Worm (Caenorhabditis elegans) whole organism, young adult: Measurements from ENCODE around the gene fbxb-24.

Experiments used
- ama-1 ChIP-seq, 3 experiments: fragments of 150-350 bp in 1 of 3; sonication (generic microtip) in 2 of 3; optimal IDR thresholded peaks; 2 replicates each; lab custom pipeline; 2014 to 2018; ENCODE audit warnings: missing biosample characterization in 2 of 3, missing genetic modification characterization in 2 of 3, missing genetic modification reagents in 2 of 3
- die-1 ChIP-seq: sonication (generic microtip); optimal IDR thresholded peaks from 2 replicates; lab custom pipeline; 2016; ENCODE audit warnings: missing genotype, mild to moderate bottlenecking, missing genetic modification characterization, missing compliant biosample characterization
- nfya-1 ChIP-seq: sonication (generic microtip); optimal IDR thresholded peaks from 2 replicates; lab custom pipeline; 2017; ENCODE audit warnings: antibody characterized with exemption, missing compliant biosample characterization, missing genetic modification characterization, borderline replicate concordance; ENCODE audit not compliant: insufficient read depth
- nfya-2 ChIP-seq: fragments of 200-800 bp; sonication (Bioruptor generic); IDR thresholded peaks from 2 replicates; pipeline ENCODE4 v1.3.6; 2022; ENCODE audit warnings: missing genetic modification reagents, missing genetic modification characterization, missing compliant biosample characterization

ce11 chrIII:11861123-11861522 is 47.6 kb upstream of the fbxb-24 start:
- TF ChIP-seq nfya-2 (GFP tag; lab: Robert Waterston, UW) (no peak), die-1 (tag; lab: Kevin White, UChicago) (no peak), ama-1 (optimal IDR thresholded peaks at IDR 0.05; lab: Kevin White, UChicago) (no peak), ama-1 (GFP tag; optimal IDR thresholded peaks at IDR 0.05; lab: Kevin White, UChicago) (no peak), nfya-1 (tag; lab: Kevin White, UChicago) (no peak)
